Fruit fly (Drosophila melanogaster) ovary, adult (tissue): Measurements from ENCODE around the gene betaNACtes1.

Experiments
- CG17801 ChIP-seq: fragments of 200-800 bp; optimal IDR thresholded peaks from 2 replicates; lab custom pipeline; 2019; ENCODE audit warnings: missing biosample characterization, mild to moderate bottlenecking, missing genetic modification characterization, moderate library complexity; ENCODE audit not compliant: partially characterized antibody

betaNACtes1 gene

dm6 chrX:14122662-14123372 lies 49.6 kb downstream of the betaNACtes1 start:
- TF ChIP-seq CG17801 (GFP tag; lab: Kevin White, UChicago): no peak
